Worm (Caenorhabditis elegans) whole organism, L3 larva: Measurements from ENCODE around the gene sra-33.

Source experiments
- egl-27 ChIP-seq: sonication (generic microtip); optimal IDR thresholded peaks from 4 replicates; lab custom pipeline; 2017; ENCODE audit warnings: missing biosample characterization, missing genetic modification reagents, missing genetic modification characterization
- elt-1 ChIP-seq: fragments of 150-350 bp; optimal IDR thresholded peaks from 2 replicates; lab custom pipeline; 2014; ENCODE audit warnings: missing biosample characterization, missing genetic modification characterization
- elt-2 ChIP-seq: sonication (generic microtip); optimal IDR thresholded peaks from 2 replicates; lab custom pipeline; 2016; ENCODE audit warnings: missing genetic modification reagents, mild to moderate bottlenecking, missing genetic modification characterization, missing compliant biosample characterization
- nhr-67 ChIP-seq: fragments of 150-350 bp; optimal IDR thresholded peaks from 2 replicates; lab custom pipeline; 2014; ENCODE audit warnings: missing biosample characterization, missing genetic modification characterization
- nhr-77 ChIP-seq: fragments of 150-350 bp; optimal IDR thresholded peaks from 2 replicates; lab custom pipeline; 2014; ENCODE audit warnings: missing biosample characterization, missing genetic modification characterization
- pqm-1 ChIP-seq: fragments of 150-350 bp; optimal IDR thresholded peaks from 2 replicates; lab custom pipeline; 2017; ENCODE audit warnings: missing biosample characterization, missing genetic modification characterization, inconsistent platforms

DNA sequence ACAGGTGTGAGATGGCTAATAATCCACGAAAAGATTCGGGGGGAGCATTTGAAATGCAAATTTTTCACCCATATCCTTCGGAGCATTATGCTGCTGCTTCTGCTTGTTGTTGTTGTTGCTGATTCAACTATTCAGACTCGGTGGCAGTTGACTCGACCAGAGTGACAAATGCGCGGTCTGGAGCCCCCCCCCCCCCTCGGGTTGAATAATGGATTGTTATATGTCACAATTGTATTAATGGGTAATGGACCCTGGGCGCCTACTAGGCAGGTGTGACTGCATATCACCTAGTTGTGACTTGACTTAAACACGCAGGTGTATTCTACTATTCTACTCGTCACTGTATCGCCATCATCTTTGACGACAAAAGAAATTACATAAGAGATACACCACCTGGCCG, 38.5 kb upstream of the sra-33 start:
- TF ChIP-seq elt-1 (tag; lab: Kevin White, UChicago) (no peak), egl-27 (tag; lab: Kevin White, UChicago) (no peak), elt-2 (tag; lab: Kevin White, UChicago) (no peak), nhr-67 (no peak), pqm-1 (tag; lab: Kevin White, UChicago) (no peak), nhr-77 (tag; lab: Kevin White, UChicago) (no peak)
